Worm (Caenorhabditis elegans): ENCODE results near the gene etr-1.

- TF ChIP-seq dao-5 (tag; optimal IDR thresholded peaks at IDR 0.05) (no peak), W03F9.2 (tag; optimal IDR thresholded peaks at IDR 0.05) (no peak)
Observed at ce11 chrII:156999-157499, 5.1 kb upstream of the etr-1 start.
